Fruit fly (Drosophila melanogaster) whole organism, prepupa: ENCODE data around the gene Pld3.

ENCODE experiments used
- Blimp-1 ChIP-seq: fragments of 200-800 bp; sonication (Bioruptor generic); optimal IDR thresholded peaks from 3 replicates; lab custom pipeline; 2017; ENCODE audit warnings: missing biosample characterization, missing genetic modification characterization, mild to moderate bottlenecking, moderate library complexity, missing genetic modification reagents
- CG10669 ChIP-seq: fragments of 200-800 bp; sonication (Bioruptor generic); optimal IDR thresholded peaks from 3 replicates; lab custom pipeline; 2018; ENCODE audit warnings: missing biosample characterization, mild to moderate bottlenecking, missing genetic modification characterization, moderate library complexity
- CG11294 ChIP-seq: fragments of 200-800 bp; sonication (Bioruptor generic); IDR thresholded peaks from 2 replicates; pipeline ENCODE4 v1.3.6; 2022; ENCODE audit warnings: missing biosample characterization, missing genetic modification characterization
- CG11762 ChIP-seq: fragments of 200-800 bp; sonication (Bioruptor generic); optimal IDR thresholded peaks from 3 replicates; lab custom pipeline; 2016; ENCODE audit warnings: missing biosample characterization, missing genetic modification characterization; ENCODE audit not compliant: insufficient read depth
- CG11902 ChIP-seq: fragments of 200-800 bp; sonication (Bioruptor generic); optimal IDR thresholded peaks from 3 replicates; lab custom pipeline; 2016; ENCODE audit warnings: missing biosample characterization, missing genetic modification characterization
- CG15336 ChIP-seq: fragments of 200-800 bp; sonication (Bioruptor generic); IDR thresholded peaks from 2 replicates; pipeline ENCODE4 v1.3.6; 2022; ENCODE audit warnings: missing biosample characterization, missing genetic modification characterization
- CG1621 ChIP-seq: fragments of 200-800 bp; sonication (Bioruptor generic); optimal IDR thresholded peaks from 3 replicates; lab custom pipeline; 2018; ENCODE audit warnings: missing biosample characterization, mild to moderate bottlenecking, missing genetic modification characterization
- CG16779 ChIP-seq: fragments of 200-800 bp; sonication (Bioruptor generic); optimal IDR thresholded peaks from 3 replicates; lab custom pipeline; 2017; ENCODE audit warnings: missing biosample characterization, mild to moderate bottlenecking, missing genetic modification characterization
- CG3032 ChIP-seq: fragments of 200-800 bp; optimal IDR thresholded peaks from 2 replicates; lab custom pipeline; 2019; ENCODE audit warnings: missing biosample characterization, mild to moderate bottlenecking, missing genetic modification characterization, moderate library complexity
- CG31627 ChIP-seq: fragments of 200-800 bp; sonication (Bioruptor generic); optimal IDR thresholded peaks from 3 replicates; lab custom pipeline; 2016; ENCODE audit warnings: missing biosample characterization, missing genetic modification characterization
- CG32006 ChIP-seq: fragments of 200-800 bp; sonication (Bioruptor generic); optimal IDR thresholded peaks from 3 replicates; lab custom pipeline; 2017; ENCODE audit warnings: missing biosample characterization, mild to moderate bottlenecking, missing genetic modification characterization
- CG34406 ChIP-seq: fragments of 200-800 bp; sonication (Bioruptor generic); optimal IDR thresholded peaks from 3 replicates; lab custom pipeline; 2016; ENCODE audit warnings: missing biosample characterization, missing genetic modification characterization
- CG3919 ChIP-seq: fragments of 200-800 bp; sonication (Bioruptor generic); optimal IDR thresholded peaks from 3 replicates; lab custom pipeline; 2016; ENCODE audit warnings: missing biosample characterization, missing genetic modification characterization
- CG4318 ChIP-seq: fragments of 200-800 bp; sonication (Bioruptor generic); optimal IDR thresholded peaks from 3 replicates; lab custom pipeline; 2017; ENCODE audit warnings: missing biosample characterization, mild to moderate bottlenecking, missing genetic modification characterization
- CG6163 ChIP-seq: fragments of 200-800 bp; sonication (Bioruptor generic); IDR thresholded peaks from 3 replicates; pipeline ENCODE4 v1.3.6; 2022; ENCODE audit warnings: missing biosample characterization, missing genetic modification characterization
- CG6276 ChIP-seq: fragments of 200-800 bp; sonication (Bioruptor generic); optimal IDR thresholded peaks from 2 replicates; lab custom pipeline; 2017; ENCODE audit warnings: missing biosample characterization, mild to moderate bottlenecking, missing genetic modification characterization
- CG6792 ChIP-seq: fragments of 200-800 bp; sonication (Bioruptor generic); optimal IDR thresholded peaks from 3 replicates; lab custom pipeline; 2016; ENCODE audit warnings: missing biosample characterization, missing genetic modification characterization
- CG6808 ChIP-seq: fragments of 200-800 bp; sonication (Bioruptor generic); optimal IDR thresholded peaks from 3 replicates; lab custom pipeline; 2017; ENCODE audit warnings: missing biosample characterization, missing genetic modification characterization, mild to moderate bottlenecking, moderate library complexity, missing genetic modification reagents
- CG6854 ChIP-seq: fragments of 200-800 bp; sonication (Bioruptor generic); optimal IDR thresholded peaks from 2 replicates; lab custom pipeline; 2017; ENCODE audit warnings: missing biosample characterization, mild to moderate bottlenecking, missing genetic modification characterization
- CG8119 ChIP-seq: fragments of 200-800 bp; sonication (Bioruptor generic); IDR thresholded peaks from 3 replicates; pipeline ENCODE4 v1.3.6; 2022; ENCODE audit warnings: missing biosample characterization, missing genetic modification characterization
- CG8319 ChIP-seq: fragments of 200-800 bp; sonication (Bioruptor generic); optimal IDR thresholded peaks from 3 replicates; lab custom pipeline; 2016; ENCODE audit warnings: missing biosample characterization, missing genetic modification characterization
- CG8632 ChIP-seq: fragments of 200-800 bp; sonication (Bioruptor generic); optimal IDR thresholded peaks from 3 replicates; lab custom pipeline; 2016; ENCODE audit warnings: missing biosample characterization, missing genetic modification characterization
- CG9139 ChIP-seq: fragments of 200-800 bp; sonication (Bioruptor generic); optimal IDR thresholded peaks from 3 replicates; lab custom pipeline; 2017; ENCODE audit warnings: missing biosample characterization, mild to moderate bottlenecking, missing genetic modification characterization
- Eip78C ChIP-seq: fragments of 200-800 bp; sonication (Bioruptor generic); peaks from one replicate; lab custom pipeline; 2016; ENCODE audit warnings: missing biosample characterization, missing genetic modification characterization
- Eip93F ChIP-seq: fragments of 200-800 bp; sonication (Bioruptor generic); optimal IDR thresholded peaks from 2 replicates; lab custom pipeline; 2016; ENCODE audit warnings: missing biosample characterization, mild to moderate bottlenecking, missing genetic modification characterization
- Ets96B ChIP-seq: fragments of 200-800 bp; optimal IDR thresholded peaks from 2 replicates; lab custom pipeline; 2019; ENCODE audit warnings: missing biosample characterization, mild to moderate bottlenecking, missing genetic modification characterization, moderate library complexity
- Gug ChIP-seq: fragments of 200-800 bp; sonication (Bioruptor generic); IDR thresholded peaks from 2 replicates; pipeline ENCODE4 v1.3.6; 2022; ENCODE audit warnings: missing biosample characterization, missing genetic modification characterization
- Hr38 ChIP-seq: sonication (Bioruptor generic); optimal IDR thresholded peaks from 2 replicates; lab custom pipeline; 2016; ENCODE audit warnings: missing biosample characterization, missing genetic modification characterization
- Hr39 ChIP-seq: fragments of 200-800 bp; sonication (Bioruptor generic); optimal IDR thresholded peaks from 2 replicates; lab custom pipeline; 2016; ENCODE audit warnings: missing biosample characterization, missing genetic modification characterization
- Met ChIP-seq: fragments of 200-800 bp; sonication (Bioruptor generic); optimal IDR thresholded peaks from 3 replicates; lab custom pipeline; 2016; ENCODE audit warnings: missing biosample characterization, missing genetic modification characterization
- OdsH ChIP-seq: fragments of 200-800 bp; sonication (Bioruptor generic); optimal IDR thresholded peaks from 3 replicates; lab custom pipeline; 2016; ENCODE audit warnings: missing biosample characterization, missing genetic modification characterization
- Smox ChIP-seq: fragments of 200-800 bp; sonication (Bioruptor generic); optimal IDR thresholded peaks from 3 replicates; lab custom pipeline; 2016; ENCODE audit warnings: missing biosample characterization, missing genetic modification characterization
- Sox102F ChIP-seq: fragments of 200-800 bp; sonication (Bioruptor generic); optimal IDR thresholded peaks from 2 replicates; lab custom pipeline; 2016; ENCODE audit warnings: missing biosample characterization, mild to moderate bottlenecking, missing genetic modification characterization
- Sox14 ChIP-seq: fragments of 200-800 bp; sonication (Bioruptor generic); optimal IDR thresholded peaks from 3 replicates; lab custom pipeline; 2016; ENCODE audit warnings: missing biosample characterization, missing genetic modification characterization
- Sox15 ChIP-seq: fragments of 200-800 bp; sonication (Bioruptor generic); optimal IDR thresholded peaks from 3 replicates; lab custom pipeline; 2016; ENCODE audit warnings: missing biosample characterization, missing genetic modification characterization
- achi ChIP-seq: fragments of 200-800 bp; sonication (Bioruptor generic); optimal IDR thresholded peaks from 3 replicates; lab custom pipeline; 2016; ENCODE audit warnings: missing biosample characterization, missing genetic modification characterization
- acj6 ChIP-seq: fragments of 200-800 bp; sonication (Bioruptor generic); optimal IDR thresholded peaks from 3 replicates; lab custom pipeline; 2016; ENCODE audit warnings: missing biosample characterization, missing genetic modification characterization
- cyc ChIP-seq: fragments of 200-800 bp; sonication (Bioruptor generic); optimal IDR thresholded peaks from 3 replicates; lab custom pipeline; 2016; ENCODE audit warnings: missing biosample characterization, missing genetic modification characterization
- dac ChIP-seq: fragments of 200-800 bp; sonication (Bioruptor generic); optimal IDR thresholded peaks from 2 replicates; lab custom pipeline; 2017; ENCODE audit warnings: missing biosample characterization, mild to moderate bottlenecking, missing genetic modification characterization
- dsx ChIP-seq: fragments of 200-800 bp; optimal IDR thresholded peaks from 3 replicates; lab custom pipeline; 2019; ENCODE audit warnings: missing biosample characterization, mild to moderate bottlenecking, missing genetic modification characterization, moderate library complexity; ENCODE audit not compliant: poor library complexity, severe bottlenecking
- esn ChIP-seq: fragments of 200-800 bp; sonication (Bioruptor generic); optimal IDR thresholded peaks from 2 replicates; lab custom pipeline; 2016; ENCODE audit warnings: missing biosample characterization, mild to moderate bottlenecking, missing genetic modification characterization, moderate library complexity
- fd59A ChIP-seq: fragments of 200-800 bp; sonication (Bioruptor generic); optimal IDR thresholded peaks from 2 replicates; lab custom pipeline; 2017; ENCODE audit warnings: missing biosample characterization, mild to moderate bottlenecking, missing genetic modification characterization, missing genetic modification reagents
- fd85E ChIP-seq: fragments of 200-800 bp; sonication (Bioruptor generic); optimal IDR thresholded peaks from 3 replicates; lab custom pipeline; 2016; ENCODE audit warnings: missing biosample characterization, missing genetic modification characterization
- fkh ChIP-seq: fragments of 200-800 bp; sonication (Bioruptor generic); optimal IDR thresholded peaks from 3 replicates; lab custom pipeline; 2017; ENCODE audit warnings: missing biosample characterization, mild to moderate bottlenecking, missing genetic modification characterization, moderate library complexity
- lz ChIP-seq: fragments of 200-800 bp; sonication (Bioruptor generic); optimal IDR thresholded peaks from 3 replicates; lab custom pipeline; 2016; ENCODE audit warnings: missing biosample characterization, missing genetic modification characterization
- net ChIP-seq: fragments of 200-800 bp; sonication (Bioruptor generic); optimal IDR thresholded peaks from 3 replicates; lab custom pipeline; 2016; ENCODE audit warnings: missing biosample characterization, missing genetic modification characterization
- salr ChIP-seq, 2 experiments: fragments of 200-800 bp; sonication (Bioruptor generic); optimal IDR thresholded peaks; 3 replicates each; lab custom pipeline; 2016 to 2018; ENCODE audit warnings: missing biosample characterization in 2 of 2, missing genetic modification characterization in 2 of 2, mild to moderate bottlenecking in 1 of 2
- spab ChIP-seq: fragments of 200-800 bp; sonication (Bioruptor generic); optimal IDR thresholded peaks from 2 replicates; lab custom pipeline; 2017; ENCODE audit warnings: missing biosample characterization, mild to moderate bottlenecking, missing genetic modification characterization, missing genetic modification reagents
- ss ChIP-seq, 2 experiments: fragments of 200-800 bp; sonication (Bioruptor generic); optimal IDR thresholded peaks; 2 replicates in 1 of 2; 3 replicates in 1 of 2; lab custom pipeline; 2017 to 2018; ENCODE audit warnings: mild to moderate bottlenecking in 2 of 2, missing biosample characterization in 2 of 2, missing genetic modification characterization in 2 of 2, moderate library complexity in 1 of 2
- svp ChIP-seq: fragments of 200-800 bp; sonication (Bioruptor generic); peaks from one replicate; lab custom pipeline; 2016; ENCODE audit warnings: missing biosample characterization, missing genetic modification characterization
- topi ChIP-seq: fragments of 200-800 bp; sonication (Bioruptor generic); optimal IDR thresholded peaks from 3 replicates; lab custom pipeline; 2016; ENCODE audit warnings: missing biosample characterization, missing genetic modification characterization
- vri ChIP-seq: fragments of 200-800 bp; sonication (Bioruptor generic); optimal IDR thresholded peaks from 3 replicates; lab custom pipeline; 2016; ENCODE audit warnings: missing biosample characterization, mild to moderate bottlenecking, missing genetic modification characterization

The Pld3 gene

DNA sequence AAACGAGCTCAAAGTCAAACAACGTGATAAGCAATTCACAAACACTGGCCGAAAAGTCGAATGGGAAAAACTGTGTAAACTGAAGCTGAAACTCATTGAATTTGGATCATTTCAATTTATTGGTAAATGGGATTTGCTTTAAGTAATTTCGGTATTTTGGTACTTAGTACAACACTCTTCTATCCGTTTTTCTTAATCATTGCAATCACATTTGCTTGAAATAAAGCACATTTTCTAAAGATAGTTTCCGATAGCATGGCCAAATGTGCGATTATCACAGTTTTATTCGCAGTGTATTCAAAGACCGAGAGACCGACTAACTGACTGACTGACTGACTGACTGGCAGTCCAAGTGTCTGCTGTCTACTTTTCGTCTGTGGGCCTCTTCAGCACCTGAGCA, 37.9 kb downstream of the Pld3 start:
- TF ChIP-seq Eip78C (GFP tag; lab: Kevin White, UChicago) (peak; percentile 75), CG6854 (GFP tag; lab: Kevin White, UChicago) (no peak), Sox15 (GFP tag; lab: Kevin White, UChicago) (no peak), Sox102F (GFP tag; lab: Kevin White, UChicago) (no peak), CG11762 (GFP tag; lab: Kevin White, UChicago) (no peak), CG10669 (no peak), CG34406 (GFP tag; lab: Kevin White, UChicago) (no peak), CG8119 (no peak; the same call in 2 of the 3 replicates), lz (GFP tag; lab: Kevin White, UChicago) (no peak), fd85E (no peak), CG3919 (GFP tag; lab: Kevin White, UChicago) (peak; percentile 37), Ets96B (peak; percentile 38), OdsH (GFP tag; lab: Kevin White, UChicago) (peak; percentile 43), Blimp-1 (no peak), CG6163 (GFP tag; lab: Robert Waterston, UW) (no peak), ss (GFP tag; optimal IDR thresholded peaks at IDR 0.05; lab: Kevin White, UChicago) (no peak), CG32006 (GFP tag; lab: Kevin White, UChicago) (peak; percentile 73), Gug (GFP tag; lab: Robert Waterston, UW) (peak; percentile 30; the same call in 1 of the 2 replicates), acj6 (GFP tag; lab: Kevin White, UChicago) (peak; percentile 25), achi (GFP tag; lab: Kevin White, UChicago) (peak; percentile 33), esn (GFP tag; lab: Kevin White, UChicago) (peak; percentile 25), topi (GFP tag; lab: Kevin White, UChicago) (peak; percentile 25), dsx (no peak), svp (GFP tag; lab: Kevin White, UChicago) (peak; percentile 19), CG8319 (GFP tag; lab: Kevin White, UChicago) (no peak), CG6808 (no peak), CG8632 (no peak), CG31627 (GFP tag; lab: Kevin White, UChicago) (no peak), CG1621 (tag; lab: Kevin White, UChicago) (no peak), cyc (GFP tag; lab: Kevin White, UChicago) (no peak), Sox14 (GFP tag; lab: Kevin White, UChicago) (peak; percentile 18), CG4318 (peak; percentile 35), CG9139 (no peak), Eip93F (GFP tag; lab: Kevin White, UChicago) (no peak), vri (GFP tag; lab: Kevin White, UChicago) (no peak), CG6792 (GFP tag; lab: Kevin White, UChicago) (no peak), spab (GFP tag; lab: Kevin White, UChicago) (no peak), salr (GFP tag; optimal IDR thresholded peaks at IDR 0.05; lab: Kevin White, UChicago) (no peak), CG11902 (GFP tag; lab: Kevin White, UChicago) (no peak), net (peak; percentile 14), CG3032 (peak; percentile 31), CG16779 (tag; lab: Kevin White, UChicago) (no peak), CG15336 (peak; percentile 26; the same call in 1 of the 2 replicates), fd59A (GFP tag; lab: Kevin White, UChicago) (no peak), CG6276 (GFP tag; lab: Kevin White, UChicago) (peak; percentile 18), CG11294 (GFP tag; lab: Robert Waterston, UW) (no peak), Hr38 (no peak), dac (GFP tag; lab: Kevin White, UChicago) (no peak), Met (GFP tag; lab: Kevin White, UChicago) (peak; percentile 23), fkh (GFP tag; lab: Kevin White, UChicago) (peak; percentile 29), Smox (peak; percentile 26), Hr39 (GFP tag; lab: Kevin White, UChicago) (peak; percentile 65)
